Fruit fly (Drosophila melanogaster) whole organism, larva: Measurements from ENCODE around the gene Or10a.

Source experiments
- noc ChIP-seq: fragments of 200-800 bp; sonication (Bioruptor generic); optimal IDR thresholded peaks from 3 replicates; lab custom pipeline; 2019; ENCODE audit warnings: missing biosample characterization, mild to moderate bottlenecking, missing genetic modification characterization, moderate library complexity

Gene Or10a

DNA sequence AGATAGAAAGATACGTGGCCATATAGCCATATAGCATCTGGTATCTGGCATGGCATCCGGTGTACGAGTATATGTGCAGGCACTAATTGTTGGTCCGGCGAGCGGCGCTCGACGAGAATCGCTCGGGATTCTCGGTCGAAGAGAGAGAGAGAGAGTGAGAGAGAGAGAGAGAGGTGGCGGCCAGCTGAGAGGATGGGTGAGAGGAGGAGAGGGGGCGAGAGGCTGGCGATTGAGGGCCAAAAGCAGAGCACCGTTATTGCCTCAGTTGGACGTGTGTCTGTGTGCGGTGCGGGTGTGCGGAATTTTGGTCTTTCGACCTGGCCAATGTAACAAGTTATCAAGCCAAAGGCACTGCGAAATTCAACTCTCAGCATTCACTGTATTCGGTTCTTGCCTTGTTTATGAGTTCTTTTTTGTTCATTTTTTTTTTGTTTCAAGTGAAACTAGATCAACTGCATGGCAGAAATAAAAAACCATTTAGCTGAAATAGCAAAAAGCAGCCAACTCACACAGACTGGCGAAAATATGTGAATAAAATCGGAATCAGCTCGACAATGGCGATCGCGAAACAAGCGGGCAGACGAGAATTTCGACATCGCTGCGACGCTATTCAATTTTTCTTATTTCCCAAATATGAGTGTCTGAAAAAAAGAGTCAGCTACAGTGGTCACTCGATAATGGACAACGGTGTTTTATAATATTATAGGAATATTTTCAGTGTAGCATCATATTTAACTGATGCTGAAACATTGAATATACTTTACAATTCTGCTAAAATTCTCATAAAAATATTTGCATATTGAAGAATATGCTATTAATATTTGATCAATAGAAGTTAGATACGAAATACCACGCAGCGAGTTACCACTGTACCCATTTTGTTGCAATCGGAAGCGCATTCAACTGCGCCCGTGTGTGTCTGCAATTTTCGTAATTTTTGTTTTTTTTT lies 44.2 kb downstream of the Or10a start:
- no peak for TF ChIP-seq noc

DNA sequence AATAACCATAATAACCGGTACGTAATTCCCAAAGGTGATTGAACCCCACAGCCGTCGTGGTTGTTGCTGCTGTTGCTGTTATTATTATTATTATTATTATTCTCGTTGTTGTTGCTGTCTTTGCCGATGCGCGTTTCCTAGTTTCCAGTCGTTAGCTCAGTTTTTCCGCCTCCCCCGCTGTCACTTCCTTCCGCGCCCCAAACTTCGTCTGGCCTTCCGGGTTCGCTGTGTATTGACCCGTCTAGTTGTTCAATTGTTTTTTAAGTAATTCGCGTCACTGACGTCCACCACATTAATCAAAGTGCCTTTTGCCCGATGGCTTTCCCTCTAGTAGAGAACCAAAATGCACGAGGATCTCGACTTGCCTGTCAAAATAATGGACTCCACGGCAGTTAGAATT lies 45.6 kb downstream of the Or10a start:
- no peak for TF ChIP-seq noc

DNA sequence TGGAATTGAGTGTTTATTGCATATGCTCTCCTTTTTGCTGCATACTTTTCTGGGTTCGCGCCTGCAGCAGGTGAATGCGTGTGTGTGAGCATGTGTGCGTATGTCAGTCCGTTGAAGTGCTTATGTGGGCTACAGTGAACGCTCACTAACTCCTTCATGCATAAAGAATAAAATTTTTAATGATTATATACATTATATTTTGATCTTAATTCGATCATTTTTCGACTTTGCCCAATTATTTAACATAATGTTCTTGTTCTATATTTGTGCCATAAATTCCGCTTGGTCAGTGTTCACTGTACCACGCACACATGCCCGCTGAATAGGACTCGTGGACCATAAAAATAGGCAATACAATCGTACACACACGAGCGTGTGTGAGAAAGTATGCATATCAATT lies 46.4 kb downstream of the Or10a start:
- TF ChIP-seq noc = no peak

DNA sequence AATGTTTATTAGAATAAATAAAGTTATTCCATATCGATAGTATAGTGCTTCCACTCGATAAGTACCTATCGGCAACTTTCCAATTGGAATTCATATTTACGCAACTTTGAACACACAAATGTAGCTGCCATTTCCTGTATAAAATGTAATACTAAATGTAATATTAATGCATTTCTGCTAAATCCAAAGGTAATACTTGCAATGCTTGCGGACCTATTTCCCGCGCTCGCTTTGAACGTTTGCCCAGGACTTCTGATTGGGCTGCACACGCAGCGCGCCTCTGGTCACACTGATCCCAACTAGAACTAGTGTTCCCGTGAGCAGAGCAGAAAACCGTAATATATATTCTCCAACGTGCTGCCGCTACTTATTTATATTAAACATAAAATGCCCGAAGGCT lies 47.8 kb downstream of the Or10a start, which contains the start of gene dlg1:
Gene dlg1 (plus strand): TSS at position 292 of the 400 bp plus-strand sequence.
- TF ChIP-seq noc = no peak

DNA sequence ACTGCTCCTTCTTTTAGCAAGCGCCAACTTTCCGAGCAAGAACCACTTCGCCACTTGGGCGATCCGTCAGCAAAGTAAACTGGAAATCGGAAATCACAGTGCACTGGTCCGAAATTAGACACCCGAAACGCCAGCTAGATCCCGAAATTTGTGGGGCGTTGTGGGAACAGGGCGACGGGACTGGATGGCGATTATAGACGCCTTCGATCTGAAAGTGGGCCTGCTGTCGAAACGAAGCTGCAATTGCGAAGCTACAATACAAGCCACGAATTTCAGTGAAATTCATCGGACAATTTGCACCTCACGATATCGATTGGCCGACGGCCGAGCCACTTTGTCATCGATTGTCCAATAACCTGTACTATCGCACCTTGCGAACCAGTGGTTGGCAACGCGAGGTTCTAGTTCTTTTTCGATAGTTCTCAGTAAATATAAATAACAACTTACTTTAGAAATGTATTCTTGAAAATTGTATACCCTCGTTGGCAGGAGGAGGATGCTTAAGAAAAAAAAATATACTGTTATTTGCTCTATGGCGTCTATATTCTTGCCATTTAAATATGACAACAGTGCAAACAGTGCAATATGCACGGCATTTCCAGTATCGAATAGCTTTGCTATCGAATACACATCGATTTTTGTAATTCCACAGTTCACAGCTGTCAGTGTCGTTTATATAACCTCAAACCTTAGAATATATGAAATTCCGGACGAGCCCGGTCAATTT lies 49.3 kb downstream of the Or10a start, which contains the start of the genes hop and Tim8:
Gene hop (minus strand): TSS at position 316 of the 727 bp plus-strand sequence.
Gene Tim8 (plus strand): TSS at position 663 of the 727 bp plus-strand sequence.
- no peak for TF ChIP-seq noc
